Worm (Caenorhabditis elegans) whole organism, young adult: ENCODE data around the gene srr-8.
A peak's percentile ranks its signal among the peaks of the same experiment; 100 is the strongest.

Experiments
- B0019.2 ChIP-seq: fragments of 200-800 bp; sonication (Bioruptor generic); conservative IDR thresholded peaks from 2 replicates; pipeline ENCODE4 v1.3.6; 2022; ENCODE audit warnings: missing genetic modification reagents, missing genetic modification characterization, missing compliant biosample characterization
- B0035.1 ChIP-seq: sonication (generic microtip); optimal IDR thresholded peaks from 2 replicates; lab custom pipeline; 2016; ENCODE audit warnings: missing genetic modification characterization, mild to moderate bottlenecking, missing compliant biosample characterization, missing genotype, missing genetic modification reagents
- B0261.1 ChIP-seq: sonication (generic microtip); optimal IDR thresholded peaks from 2 replicates; lab custom pipeline; 2016; ENCODE audit warnings: mild to moderate bottlenecking, missing genetic modification characterization, moderate library complexity, missing compliant biosample characterization
- F33H1.4 ChIP-seq: fragments of 200-800 bp; sonication (Bioruptor generic); IDR thresholded peaks from 2 replicates; pipeline ENCODE4 v1.3.6; 2022; ENCODE audit warnings: missing genetic modification reagents, missing genetic modification characterization, missing compliant biosample characterization
- F49E8.2 ChIP-seq: sonication (generic microtip); optimal IDR thresholded peaks from 3 replicates; lab custom pipeline; 2017; ENCODE audit warnings: missing genetic modification characterization, mild to moderate bottlenecking, missing compliant biosample characterization, antibody characterized with exemption, moderate library complexity; ENCODE audit not compliant: insufficient read depth
- F55B11.4 ChIP-seq: sonication (generic microtip); optimal IDR thresholded peaks from 2 replicates; lab custom pipeline; 2016; ENCODE audit warnings: missing compliant biosample characterization, missing genetic modification characterization, borderline replicate concordance; ENCODE audit not compliant: insufficient read depth
- F57A8.1 ChIP-seq: fragments of 200-800 bp; sonication (Bioruptor generic); optimal IDR thresholded peaks from 2 replicates; lab custom pipeline; 2018; ENCODE audit warnings: mild to moderate bottlenecking, missing genetic modification characterization, moderate library complexity, missing compliant biosample characterization
- K11D2.4 ChIP-seq: fragments of 200-800 bp; sonication (Bioruptor generic); IDR thresholded peaks from 2 replicates; pipeline ENCODE4 v1.3.6; 2022; ENCODE audit warnings: missing genetic modification reagents, missing genetic modification characterization, missing compliant biosample characterization
- T07F8.4 ChIP-seq: sonication (generic microtip); optimal IDR thresholded peaks from 2 replicates; lab custom pipeline; 2016; ENCODE audit warnings: mild to moderate bottlenecking, missing genetic modification characterization, moderate library complexity, missing compliant biosample characterization
- Y53G8AR.9 ChIP-seq: fragments of 200-800 bp; sonication (Bioruptor generic); conservative IDR thresholded peaks from 2 replicates; pipeline ENCODE4 v1.3.6; 2022; ENCODE audit warnings: missing genetic modification reagents, missing genetic modification characterization, missing compliant biosample characterization
- akir-1 ChIP-seq: fragments of 200-800 bp; sonication (Bioruptor generic); optimal IDR thresholded peaks from 2 replicates; lab custom pipeline; 2018; ENCODE audit warnings: mild to moderate bottlenecking, missing genetic modification characterization, moderate library complexity, missing compliant biosample characterization
- athp-1 ChIP-seq: sonication (generic microtip); optimal IDR thresholded peaks from 2 replicates; lab custom pipeline; 2017; ENCODE audit warnings: mild to moderate bottlenecking, missing genetic modification characterization, missing compliant biosample characterization
- ceh-100 ChIP-seq: fragments of 200-800 bp; sonication (Bioruptor generic); IDR thresholded peaks from 2 replicates; pipeline ENCODE4 v1.3.6; 2022; ENCODE audit warnings: missing genetic modification reagents, missing genetic modification characterization, missing compliant biosample characterization
- ceh-91 ChIP-seq: fragments of 200-800 bp; sonication (Bioruptor generic); IDR thresholded peaks from 2 replicates; pipeline ENCODE4 v1.3.6; 2022; ENCODE audit warnings: missing genetic modification reagents, missing genetic modification characterization, missing compliant biosample characterization
- dpff-1 ChIP-seq: sonication (generic microtip); optimal IDR thresholded peaks from 2 replicates; lab custom pipeline; 2017; ENCODE audit warnings: mild to moderate bottlenecking, missing genetic modification characterization, missing compliant biosample characterization
- dpl-1 ChIP-seq: fragments of 150-350 bp; optimal IDR thresholded peaks from 2 replicates; lab custom pipeline; 2014; ENCODE audit warnings: missing biosample characterization, missing genetic modification reagents, missing genetic modification characterization
- egrh-3 ChIP-seq: fragments of 200-800 bp; sonication (Bioruptor generic); IDR thresholded peaks from 2 replicates; pipeline ENCODE4 v1.3.6; 2022; ENCODE audit warnings: missing genetic modification reagents, missing genetic modification characterization, missing compliant biosample characterization
- ekl-4 ChIP-seq: fragments of 200-800 bp; sonication (Bioruptor generic); IDR thresholded peaks from 2 replicates; pipeline ENCODE4 v1.3.6; 2022; ENCODE audit warnings: missing genetic modification reagents, missing genetic modification characterization, missing compliant biosample characterization
- him-1 ChIP-seq: sonication (generic microtip); optimal IDR thresholded peaks from 2 replicates; lab custom pipeline; 2016; ENCODE audit warnings: missing genotype, missing genetic modification reagents, missing genetic modification characterization, missing compliant biosample characterization
- lag-1 ChIP-seq: fragments of 200-800 bp; sonication (Bioruptor generic); IDR thresholded peaks from 2 replicates; pipeline ENCODE4 v1.3.6; 2022; ENCODE audit warnings: missing genetic modification reagents, missing genetic modification characterization, missing compliant biosample characterization
- let-526 ChIP-seq: fragments of 200-800 bp; sonication (Bioruptor generic); IDR thresholded peaks from 2 replicates; pipeline ENCODE4 v1.3.6; 2022; ENCODE audit warnings: missing genetic modification reagents, missing genetic modification characterization, missing compliant biosample characterization
- let-607 ChIP-seq, 2 experiments: fragments of 200-800 bp in 1 of 2; sonication (Bioruptor generic) in 1 of 2; sonication (generic microtip) in 1 of 2; optimal IDR thresholded peaks; 2 replicates each; lab custom pipeline; 2016 to 2018; ENCODE audit warnings: mild to moderate bottlenecking in 2 of 2, missing compliant biosample characterization in 2 of 2, missing genetic modification characterization in 2 of 2, moderate library complexity in 2 of 2, missing genotype in 1 of 2
- lin-26 ChIP-seq: fragments of 200-800 bp; sonication (Bioruptor generic); IDR thresholded peaks from 2 replicates; pipeline ENCODE4 v1.3.6; 2022; ENCODE audit warnings: missing genetic modification reagents, missing genetic modification characterization, missing compliant biosample characterization
- lir-1 ChIP-seq: fragments of 200-800 bp; sonication (Bioruptor generic); conservative IDR thresholded peaks from 2 replicates; pipeline ENCODE4 v1.3.6; 2022; ENCODE audit warnings: missing genetic modification reagents, missing genetic modification characterization, missing compliant biosample characterization
- lsl-1 ChIP-seq: fragments of 200-800 bp; sonication (Bioruptor generic); optimal IDR thresholded peaks from 2 replicates; lab custom pipeline; 2018; ENCODE audit warnings: mild to moderate bottlenecking, missing genetic modification characterization, moderate library complexity, missing compliant biosample characterization
- madf-8 ChIP-seq: fragments of 200-800 bp; sonication (Bioruptor generic); conservative IDR thresholded peaks from 2 replicates; pipeline ENCODE4 v1.3.6; 2022; ENCODE audit warnings: missing genetic modification reagents, missing genetic modification characterization, missing compliant biosample characterization
- mxl-1 ChIP-seq: sonication (generic microtip); optimal IDR thresholded peaks from 2 replicates; lab custom pipeline; 2016; ENCODE audit warnings: missing genetic modification characterization, missing compliant biosample characterization
- nhr-120 ChIP-seq: fragments of 200-800 bp; sonication (Bioruptor generic); IDR thresholded peaks from 2 replicates; pipeline ENCODE4 v1.3.6; 2022; ENCODE audit warnings: missing genetic modification characterization, missing compliant biosample characterization
- nhr-90 ChIP-seq: sonication (generic microtip); optimal IDR thresholded peaks from 2 replicates; lab custom pipeline; 2016; ENCODE audit warnings: missing genotype, mild to moderate bottlenecking, missing genetic modification characterization, missing compliant biosample characterization
- pha-4 ChIP-seq: fragments of 150-350 bp; sonication (generic microtip); optimal IDR thresholded peaks from 2 replicates; lab custom pipeline; 2014; ENCODE audit warnings: missing biosample characterization, missing genetic modification reagents, missing genetic modification characterization
- rpc-1 ChIP-seq, 2 experiments: fragments of 150-350 bp in 1 of 2; sonication (generic microtip) in 1 of 2; optimal IDR thresholded peaks; 2 replicates each; lab custom pipeline; 2014 to 2018; ENCODE audit warnings: missing biosample characterization in 1 of 2, missing genetic modification characterization in 1 of 2, missing genetic modification reagents in 1 of 2, missing genotype in 1 of 2
- sea-2 ChIP-seq: fragments of 200-800 bp; sonication (Bioruptor generic); IDR thresholded peaks from 2 replicates; pipeline ENCODE4 v1.3.6; 2022; ENCODE audit warnings: missing genetic modification characterization, missing compliant biosample characterization
- snpc-1.3 ChIP-seq: sonication (generic microtip); optimal IDR thresholded peaks from 2 replicates; lab custom pipeline; 2017; ENCODE audit warnings: missing genetic modification characterization, mild to moderate bottlenecking, missing compliant biosample characterization, antibody characterized with exemption, moderate library complexity, missing genotype, missing genetic modification reagents; ENCODE audit not compliant: insufficient read depth
- snpc-3.4 ChIP-seq: sonication (generic microtip); optimal IDR thresholded peaks from 2 replicates; lab custom pipeline; 2017; ENCODE audit warnings: missing genetic modification characterization, mild to moderate bottlenecking, missing compliant biosample characterization, antibody characterized with exemption, moderate library complexity, missing genotype, missing genetic modification reagents
- somi-1 ChIP-seq: fragments of 200-800 bp; sonication (Bioruptor generic); optimal IDR thresholded peaks from 2 replicates; lab custom pipeline; 2018; ENCODE audit warnings: mild to moderate bottlenecking, missing genetic modification characterization, missing compliant biosample characterization
- tbp1 ChIP-seq: fragments of 200-800 bp; sonication (Bioruptor generic); optimal IDR thresholded peaks from 2 replicates; lab custom pipeline; 2018; ENCODE audit warnings: mild to moderate bottlenecking, missing genetic modification characterization, missing compliant biosample characterization
- tlf-1 ChIP-seq: fragments of 200-800 bp; sonication (Bioruptor generic); optimal IDR thresholded peaks from 2 replicates; lab custom pipeline; 2018; ENCODE audit warnings: mild to moderate bottlenecking, missing genetic modification characterization, missing compliant biosample characterization
- unc-130 ChIP-seq: sonication (generic microtip); optimal IDR thresholded peaks from 2 replicates; lab custom pipeline; 2016; ENCODE audit warnings: missing genetic modification reagents, missing genetic modification characterization, missing compliant biosample characterization
- unc-62 ChIP-seq: fragments of 150-350 bp; optimal IDR thresholded peaks from 2 replicates; lab custom pipeline; 2014; ENCODE audit warnings: missing biosample characterization, missing genetic modification reagents, missing genetic modification characterization
- xnd-1 ChIP-seq: sonication (generic microtip); optimal IDR thresholded peaks from 2 replicates; lab custom pipeline; 2016; ENCODE audit warnings: missing genotype, missing genetic modification reagents, missing genetic modification characterization, missing compliant biosample characterization
- zim-3 ChIP-seq: sonication (generic microtip); optimal IDR thresholded peaks from 2 replicates; lab custom pipeline; 2017; ENCODE audit warnings: mild to moderate bottlenecking, missing genetic modification characterization, moderate library complexity, missing compliant biosample characterization

The srr-8 gene

DNA sequence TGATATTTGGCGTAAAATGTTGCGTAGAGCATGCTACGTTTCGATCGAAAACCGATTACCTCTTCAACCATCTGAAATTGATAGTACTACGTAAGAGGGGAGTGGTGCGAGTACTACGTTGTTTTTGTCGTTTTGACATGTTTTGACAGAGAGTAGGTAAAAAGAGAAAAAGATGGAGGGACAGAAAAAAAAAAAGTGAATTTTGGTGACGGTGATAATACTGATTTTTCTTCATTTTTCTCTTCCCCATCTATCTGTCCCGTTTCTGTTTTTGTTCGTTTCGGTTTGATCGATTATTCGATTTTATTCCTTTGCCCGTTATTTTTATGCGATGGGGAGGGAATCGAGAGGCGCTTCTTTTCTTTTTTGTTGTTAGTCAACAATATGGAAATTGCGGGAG is 39.4 kb downstream of the srr-8 start, which contains the start of gene K11D12.8:
TSS of gene K11D12.8 (minus strand) at position 77 of the 400 bp plus-strand sequence.
- TF ChIP-seq let-526 (GFP tag; lab: Robert Waterston, UW) (no peak), rpc-1 (optimal IDR thresholded peaks at IDR 0.05; lab: Kevin White, UChicago) (no peak), rpc-1 (tag; optimal IDR thresholded peaks at IDR 0.05; lab: Kevin White, UChicago) (no peak), let-607 (tag; optimal IDR thresholded peaks at IDR 0.05; lab: Kevin White, UChicago) (no peak), F55B11.4 (tag; lab: Kevin White, UChicago) (no peak), lir-1 (GFP tag; lab: Robert Waterston, UW) (no peak), nhr-90 (no peak), B0035.1 (tag; lab: Kevin White, UChicago) (no peak)

DNA sequence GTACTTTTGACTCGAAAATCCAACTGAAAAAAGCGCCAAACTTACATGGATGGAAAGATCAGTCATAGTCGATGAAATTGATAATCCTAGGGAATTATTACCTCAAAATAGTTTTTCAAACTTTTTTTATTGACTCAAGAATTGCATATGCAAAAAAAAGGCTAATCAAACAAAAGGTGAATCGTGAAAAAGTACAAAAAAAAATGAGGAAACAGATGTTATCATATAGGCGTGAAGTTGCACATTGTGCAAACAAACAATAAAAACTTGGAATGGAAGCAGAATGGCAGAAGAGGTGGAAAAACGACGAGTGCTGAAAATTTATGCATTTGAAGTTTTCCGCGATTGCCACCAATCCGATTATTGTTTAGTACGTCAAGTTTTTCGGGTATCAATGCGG is 44.6 kb downstream of the srr-8 start, which contains the start of gene exc-14:
TSS of gene exc-14 (minus strand) at position 101 of the 400 bp plus-strand sequence.
- TF ChIP-seq dpff-1 (tag; lab: Kevin White, UChicago), result no peak
- no peak for TF ChIP-seq Y53G8AR.9 (GFP tag; lab: Robert Waterston, UW)
- no peak for TF ChIP-seq F49E8.2 (tag; lab: Kevin White, UChicago)
- TF ChIP-seq F57A8.1, result no peak
- TF ChIP-seq K11D2.4 (GFP tag; lab: Robert Waterston, UW), result no peak
- TF ChIP-seq pha-4 (tag; lab: Kevin White, UChicago), result no peak
- no peak for TF ChIP-seq snpc-3.4
- no peak for TF ChIP-seq lin-26 (GFP tag; lab: Robert Waterston, UW)
- TF ChIP-seq nhr-120 (GFP tag; lab: Robert Waterston, UW), result no peak
- TF ChIP-seq snpc-1.3 (tag; lab: Kevin White, UChicago), result no peak
- no peak for TF ChIP-seq B0261.1 (tag; lab: Kevin White, UChicago)
- no peak for TF ChIP-seq B0019.2 (GFP tag; lab: Robert Waterston, UW)
- no peak for TF ChIP-seq tbp1
- TF ChIP-seq athp-1 (tag; lab: Kevin White, UChicago), result no peak
- no peak for TF ChIP-seq lag-1 (GFP tag; lab: Robert Waterston, UW)
- no peak for TF ChIP-seq ceh-100 (GFP tag; lab: Robert Waterston, UW)
- no peak for TF ChIP-seq unc-62 (GFP tag; lab: Kevin White, UChicago)
- TF ChIP-seq somi-1 (GFP tag; lab: Kevin White, UChicago), result no peak
- TF ChIP-seq tlf-1 (GFP tag; lab: Kevin White, UChicago), result no peak
- no peak for TF ChIP-seq T07F8.4 (tag; lab: Kevin White, UChicago)

DNA sequence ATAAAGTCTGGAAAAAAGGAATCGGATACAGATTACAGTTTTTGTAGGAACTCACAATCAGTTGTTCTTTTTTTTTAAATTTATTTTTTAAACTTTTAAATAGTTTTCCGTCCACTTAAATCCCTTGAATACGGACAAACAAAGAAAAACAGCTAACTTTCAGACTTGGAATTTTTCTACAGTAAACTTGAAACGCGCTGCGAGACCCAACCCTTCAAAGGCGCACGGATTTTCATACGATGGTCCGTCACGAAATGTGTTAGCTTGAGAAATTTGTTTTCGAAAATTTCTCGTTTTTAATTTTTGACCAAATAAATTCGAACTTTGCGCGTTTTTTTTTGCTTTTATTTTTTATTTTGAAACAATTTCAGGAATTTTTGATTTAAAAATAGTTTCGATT is 45.1 kb downstream of the srr-8 start:
- TF ChIP-seq ekl-4, result no peak
- TF ChIP-seq lsl-1 (GFP tag; lab: Kevin White, UChicago), result peak; percentile 42
- no peak for TF ChIP-seq egrh-3 (GFP tag; lab: Robert Waterston, UW)
- TF ChIP-seq F49E8.2 (tag; lab: Kevin White, UChicago), result no peak
- no peak for TF ChIP-seq ceh-91 (GFP tag; lab: Robert Waterston, UW)
- no peak for TF ChIP-seq unc-62 (GFP tag; lab: Kevin White, UChicago)
- TF ChIP-seq F57A8.1, result no peak
- peak; percentile 60 for TF ChIP-seq F33H1.4 (GFP tag; lab: Robert Waterston, UW)
- TF ChIP-seq F55B11.4 (tag; lab: Kevin White, UChicago), result no peak
- no peak for TF ChIP-seq akir-1 (GFP tag; lab: Kevin White, UChicago)
- TF ChIP-seq unc-130 (GFP tag; lab: Kevin White, UChicago), result no peak
- no peak for TF ChIP-seq dpl-1 (GFP tag; lab: Kevin White, UChicago)
- TF ChIP-seq him-1 (tag; lab: Kevin White, UChicago), result no peak
- TF ChIP-seq sea-2 (GFP tag; lab: Robert Waterston, UW), result no peak
- no peak for TF ChIP-seq mxl-1 (tag; lab: Kevin White, UChicago)
- no peak for TF ChIP-seq let-526 (GFP tag; lab: Robert Waterston, UW)
- no peak for TF ChIP-seq zim-3
- peak; percentile 68 for TF ChIP-seq madf-8
- TF ChIP-seq xnd-1 (tag; lab: Kevin White, UChicago), result peak; percentile 58
